2 worm cellular contexts compared by ENCODE assay signal in the genomic region with DNA sequence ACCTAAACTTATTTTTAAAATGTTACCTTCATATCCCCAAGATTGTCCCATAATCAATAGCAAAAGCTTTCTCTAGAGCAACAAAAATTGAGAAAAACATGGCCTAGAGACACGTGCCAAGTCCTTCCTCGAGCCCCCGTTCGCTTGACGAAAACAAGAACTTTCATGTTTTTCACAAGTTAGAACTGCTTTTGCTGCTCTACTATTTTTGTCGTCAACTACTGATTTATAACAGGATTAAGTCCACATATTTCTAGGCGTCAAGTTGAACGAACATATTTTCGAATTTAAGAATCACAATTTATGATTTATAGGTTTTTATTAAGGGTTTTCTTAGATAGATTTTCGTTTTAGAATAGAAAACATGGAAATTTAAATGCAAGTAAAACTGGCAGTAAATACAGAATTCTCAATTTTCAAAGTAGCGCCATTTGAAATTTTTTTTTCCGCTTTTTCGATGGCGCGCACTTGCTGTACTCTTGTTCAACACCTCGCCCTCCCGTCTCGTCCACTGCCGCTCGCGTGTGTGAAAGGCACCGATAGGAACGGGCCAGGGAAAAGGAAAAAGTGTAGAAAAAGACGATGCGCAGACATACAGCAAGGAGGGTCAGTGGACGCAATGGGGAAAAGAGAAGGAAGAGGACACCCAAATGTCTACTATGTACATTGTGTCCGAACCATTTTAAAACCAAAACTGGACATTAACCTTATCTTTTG.
TF ChIP-seq lines count a peak whose summit lies in the region.

A gene (minus strand): TSS at position 51 of the 717 bp plus-strand sequence.

TF ChIP-seq in whole organism, L1 larva, 84 proteins besides CTCF, POLR2A, EP300 and RAD21 (continued from another document and continues in another):
- TF ChIP-seq nhr-20 (tag; optimal IDR thresholded peaks at IDR 0.05; lab: Kevin White, UChicago): peak; percentile 64
- TF ChIP-seq hpl-2 (GFP tag; optimal IDR thresholded peaks at IDR 0.05; lab: Kevin White, UChicago): no peak
- TF ChIP-seq ama-1 (optimal IDR thresholded peaks at IDR 0.05; lab: Kevin White, UChicago): no peak
- no peak for TF ChIP-seq aly-2 (tag; optimal IDR thresholded peaks at IDR 0.05; lab: Kevin White, UChicago)
- TF ChIP-seq nhr-19 (GFP tag; conservative IDR thresholded peaks at IDR 0.05; lab: Robert Waterston, UW): no peak; the same call in 1 of the 2 replicates
- TF ChIP-seq dsc-1 (tag; optimal IDR thresholded peaks at IDR 0.05; lab: Kevin White, UChicago): no peak
- peak; percentile 25 for TF ChIP-seq elt-2 (tag; optimal IDR thresholded peaks at IDR 0.05; lab: Kevin White, UChicago)
- peak; percentile 1 for TF ChIP-seq nhr-85 (tag; lab: Kevin White, UChicago)
- peak; percentile 16 for TF ChIP-seq ceh-8 (GFP tag; optimal IDR thresholded peaks at IDR 0.05; lab: Kevin White, UChicago)
- no peak for TF ChIP-seq aha-1 (tag; optimal IDR thresholded peaks at IDR 0.05; lab: Kevin White, UChicago)
- TF ChIP-seq ceh-63 (GFP tag; optimal IDR thresholded peaks at IDR 0.05; lab: Kevin White, UChicago): no peak
- peak; percentile 89 to 93 for TF ChIP-seq lin-35 (GFP tag; optimal IDR thresholded peaks at IDR 0.05; lab: Kevin White, UChicago)
- TF ChIP-seq hlh-4 (tag; optimal IDR thresholded peaks at IDR 0.05; lab: Kevin White, UChicago): no peak
- peak; percentile 46 for TF ChIP-seq skn-1 (tag; optimal IDR thresholded peaks at IDR 0.05; lab: Kevin White, UChicago)
- TF ChIP-seq swsn-7 (tag; optimal IDR thresholded peaks at IDR 0.05; lab: Kevin White, UChicago): peak; percentile 42
- no peak for TF ChIP-seq unc-30 (tag; optimal IDR thresholded peaks at IDR 0.05; lab: Kevin White, UChicago)
- no peak for TF ChIP-seq fkh-4 (tag; optimal IDR thresholded peaks at IDR 0.05; lab: Kevin White, UChicago; ENCODE audit: borderline replicate concordance)
- TF ChIP-seq zip-4 (GFP tag; optimal IDR thresholded peaks at IDR 0.05; lab: Kevin White, UChicago): no peak
- TF ChIP-seq pax-3 (tag; optimal IDR thresholded peaks at IDR 0.05; lab: Kevin White, UChicago): no peak
- no peak for TF ChIP-seq nhr-237 (tag; optimal IDR thresholded peaks at IDR 0.05; lab: Kevin White, UChicago)
- TF ChIP-seq lsy-2 (tag; optimal IDR thresholded peaks at IDR 0.05; lab: Kevin White, UChicago): peak; percentile 48 to 79
- TF ChIP-seq unc-86 (tag; optimal IDR thresholded peaks at IDR 0.05; lab: Kevin White, UChicago): peak; percentile 32
- peak; percentile 59 for TF ChIP-seq rnt-1 (tag; optimal IDR thresholded peaks at IDR 0.05; lab: Kevin White, UChicago)
- peak; percentile 78 to 89 (median 81) for TF ChIP-seq dpl-1 (GFP tag; optimal IDR thresholded peaks at IDR 0.05; lab: Kevin White, UChicago)
- TF ChIP-seq lir-3 (tag; optimal IDR thresholded peaks at IDR 0.05; lab: Kevin White, UChicago; ENCODE audit: poor library complexity): peak; percentile 5
- peak; percentile 48 for TF ChIP-seq blmp-1 (tag; optimal IDR thresholded peaks at IDR 0.05; lab: Kevin White, UChicago)
- peak; percentile 45 for TF ChIP-seq xbp-1 (tag; optimal IDR thresholded peaks at IDR 0.05; lab: Kevin White, UChicago)
- peak; percentile 68 for TF ChIP-seq nhr-71 (tag; optimal IDR thresholded peaks at IDR 0.05; lab: Kevin White, UChicago)
- TF ChIP-seq grh-1 (GFP tag; IDR thresholded peaks at IDR 0.05; lab: Robert Waterston, UW): no peak
- peak; percentile 45 for TF ChIP-seq jun-1 (tag; optimal IDR thresholded peaks at IDR 0.05; lab: Kevin White, UChicago)
- TF ChIP-seq ces-1 (GFP tag; optimal IDR thresholded peaks at IDR 0.05; lab: Kevin White, UChicago): no peak
- TF ChIP-seq ztf-11 (tag; optimal IDR thresholded peaks at IDR 0.05; lab: Kevin White, UChicago): no peak
- no peak for TF ChIP-seq ceh-90 (tag; optimal IDR thresholded peaks at IDR 0.05; lab: Kevin White, UChicago)
- no peak for TF ChIP-seq mef-2 (tag; optimal IDR thresholded peaks at IDR 0.05; lab: Kevin White, UChicago)
- no peak for TF ChIP-seq vab-15 (tag; optimal IDR thresholded peaks at IDR 0.05; lab: Kevin White, UChicago)
- no peak for TF ChIP-seq unc-98 (GFP tag; IDR thresholded peaks at IDR 0.05; lab: Robert Waterston, UW)
- TF ChIP-seq ceh-88 (GFP tag; IDR thresholded peaks at IDR 0.05; lab: Robert Waterston, UW): no peak
- TF ChIP-seq fkh-10 (GFP tag; optimal IDR thresholded peaks at IDR 0.05; lab: Kevin White, UChicago): peak; percentile 2
- no peak for TF ChIP-seq unc-62 (GFP tag; optimal IDR thresholded peaks at IDR 0.05; lab: Kevin White, UChicago)
- TF ChIP-seq mab-9 (GFP tag; IDR thresholded peaks at IDR 0.05; lab: Robert Waterston, UW): no peak
- TF ChIP-seq lin-14 (GFP tag; optimal IDR thresholded peaks at IDR 0.05; lab: Kevin White, UChicago): peak; percentile 97
- TF ChIP-seq sox-4 (tag; optimal IDR thresholded peaks at IDR 0.05; lab: Kevin White, UChicago): no peak
- TF ChIP-seq nhr-47 (tag; optimal IDR thresholded peaks at IDR 0.05; lab: Kevin White, UChicago): no peak
- no peak for TF ChIP-seq nhr-84 (tag; optimal IDR thresholded peaks at IDR 0.05; lab: Kevin White, UChicago)
- peak; percentile 34 for TF ChIP-seq pag-3 (tag; optimal IDR thresholded peaks at IDR 0.05; lab: Kevin White, UChicago; ENCODE audit: borderline replicate concordance, insufficient read depth)
- TF ChIP-seq nhr-11 (tag; optimal IDR thresholded peaks at IDR 0.05; lab: Kevin White, UChicago): no peak
- peak in 2 of 3 experiments; percentile 55 to 75 for TF ChIP-seq ceh-82 (tag; optimal IDR thresholded peaks at IDR 0.05; lab: Kevin White, UChicago)
- peak; percentile 69 for TF ChIP-seq lin-15B (tag; optimal IDR thresholded peaks at IDR 0.05; lab: Kevin White, UChicago)
- no peak for TF ChIP-seq lin-39 (tag; optimal IDR thresholded peaks at IDR 0.05; lab: Kevin White, UChicago)
- no peak for TF ChIP-seq unc-130 (tag; optimal IDR thresholded peaks at IDR 0.05; lab: Kevin White, UChicago)
- TF ChIP-seq snpc-4 (tag; optimal IDR thresholded peaks at IDR 0.05; lab: Kevin White, UChicago): no peak
- TF ChIP-seq elt-3 (tag; optimal IDR thresholded peaks at IDR 0.05; lab: Kevin White, UChicago): peak in 1 of 6 experiments; percentile 6
- no peak for TF ChIP-seq sup-37 (GFP tag; optimal IDR thresholded peaks at IDR 0.05; lab: Kevin White, UChicago)
- peak; percentile 72 for TF ChIP-seq snu-23 (GFP tag; optimal IDR thresholded peaks at IDR 0.05; lab: Kevin White, UChicago)
- no peak for TF ChIP-seq nhr-12 (tag; optimal IDR thresholded peaks at IDR 0.05; lab: Kevin White, UChicago)
- no peak for TF ChIP-seq fos-1 (tag; optimal IDR thresholded peaks at IDR 0.05; lab: Kevin White, UChicago)
- TF ChIP-seq C16A3.4 (tag; optimal IDR thresholded peaks at IDR 0.05; lab: Kevin White, UChicago): peak; percentile 39
- peak; percentile 17 for TF ChIP-seq nhr-90 (tag; optimal IDR thresholded peaks at IDR 0.05; lab: Kevin White, UChicago; ENCODE audit: poor library complexity)
- peak; percentile 10 for TF ChIP-seq lin-13 (GFP tag; optimal IDR thresholded peaks at IDR 0.05; lab: Kevin White, UChicago)
- no peak for TF ChIP-seq nhr-28 (tag; optimal IDR thresholded peaks at IDR 0.05; lab: Kevin White, UChicago)
- TF ChIP-seq irx-1 (tag; optimal IDR thresholded peaks at IDR 0.05; lab: Kevin White, UChicago): no peak
- no peak for TF ChIP-seq alr-1 (tag; optimal IDR thresholded peaks at IDR 0.05; lab: Kevin White, UChicago; ENCODE audit: borderline replicate concordance)

TF ChIP-seq in whole organism, L3 larva, 47 proteins besides CTCF, POLR2A, EP300 and RAD21 (continued from another document):
- peak; percentile 88 for TF ChIP-seq hmg-11 (tag; optimal IDR thresholded peaks at IDR 0.05; lab: Kevin White, UChicago)
